Fruit fly (Drosophila melanogaster): Measurements from ENCODE around the gene RpL36A.

dm6 chr2L:8000578-8001040, 42.1 kb downstream of the RpL36A start:
- TF ChIP-seq ttk (optimal IDR thresholded peaks at IDR 0.05), result no peak
- no peak for TF ChIP-seq insv (optimal IDR thresholded peaks at IDR 0.05)
- TF ChIP-seq psq (optimal IDR thresholded peaks at IDR 0.05), result no peak
